Worm (Caenorhabditis elegans) whole organism, L4 larva: ENCODE data around the gene Y46G5A.29.
A peak's percentile ranks its signal among the peaks of the same experiment; 100 is the strongest.

Experiments
- F44E2.7 ChIP-seq: fragments of 200-800 bp; sonication (Bioruptor generic); IDR thresholded peaks from 2 replicates; pipeline ENCODE4 v2.1.2; 2022; ENCODE audit warnings: missing genetic modification characterization, missing compliant biosample characterization
- R02D3.7 ChIP-seq: fragments of 150-350 bp; sonication (generic microtip); optimal IDR thresholded peaks from 3 replicates; lab custom pipeline; 2014; ENCODE audit warnings: missing biosample characterization, missing genetic modification characterization
- T26A8.4 ChIP-seq: fragments of 200-800 bp; sonication (Bioruptor generic); IDR thresholded peaks from 2 replicates; pipeline ENCODE4 v1.3.6; 2022; ENCODE audit warnings: missing genetic modification characterization, missing compliant biosample characterization
- ZK337.2 ChIP-seq: fragments of 200-800 bp; sonication (Bioruptor generic); IDR thresholded peaks from 2 replicates; pipeline ENCODE4 v1.3.6; 2022; ENCODE audit warnings: missing genetic modification reagents, missing genetic modification characterization, missing compliant biosample characterization
- aha-1 ChIP-seq: fragments of 150-350 bp; peaks from one replicate; lab custom pipeline; 2014; ENCODE audit warnings: missing biosample characterization, missing genetic modification characterization
- aly-2 ChIP-seq: sonication (generic microtip); optimal IDR thresholded peaks from 2 replicates; lab custom pipeline; 2018; ENCODE audit warnings: missing biosample characterization, missing genetic modification characterization
- ama-1 ChIP-seq: fragments of 150-350 bp; optimal IDR thresholded peaks from 2 replicates; lab custom pipeline; 2014; ENCODE audit warnings: inconsistent platforms, mixed read lengths
- ceh-32 ChIP-seq: sonication (generic microtip); optimal IDR thresholded peaks from 2 replicates; lab custom pipeline; 2016; ENCODE audit warnings: mild to moderate bottlenecking, missing genetic modification characterization, missing compliant biosample characterization; ENCODE audit not compliant: poor library complexity
- ctbp-1 ChIP-seq: fragments of 200-800 bp; sonication (Bioruptor generic); IDR thresholded peaks from 2 replicates; pipeline ENCODE4 v1.3.6; 2022; ENCODE audit warnings: missing genetic modification reagents, missing genetic modification characterization, missing compliant biosample characterization
- daf-16 ChIP-seq, 3 experiments: sonication (generic microtip); optimal IDR thresholded peaks; 2 replicates each; lab custom pipeline; 2016 to 2017; ENCODE audit warnings: missing genetic modification characterization in 3 of 3, missing genetic modification reagents in 3 of 3, mild to moderate bottlenecking in 2 of 3, missing compliant biosample characterization in 2 of 3, missing biosample characterization in 1 of 3, moderate library complexity in 1 of 3
- daf-8 ChIP-seq: fragments of 200-800 bp; sonication (Bioruptor generic); IDR thresholded peaks from 2 replicates; pipeline ENCODE4 v1.3.6; 2022; ENCODE audit warnings: missing genetic modification characterization, missing compliant biosample characterization
- dmd-6 ChIP-seq: fragments of 200-800 bp; sonication (Bioruptor generic); IDR thresholded peaks from 2 replicates; pipeline ENCODE4 v1.3.6; 2022; ENCODE audit warnings: missing genetic modification reagents, missing genetic modification characterization, missing compliant biosample characterization
- dmd-8 ChIP-seq: fragments of 200-800 bp; sonication (Bioruptor generic); IDR thresholded peaks from 2 replicates; pipeline ENCODE4 v1.3.6; 2022; ENCODE audit warnings: missing genetic modification characterization, missing compliant biosample characterization
- dve-1 ChIP-seq: sonication (generic microtip); optimal IDR thresholded peaks from 2 replicates; lab custom pipeline; 2017; ENCODE audit warnings: antibody characterized with exemption, mild to moderate bottlenecking, missing genetic modification characterization, missing compliant biosample characterization; ENCODE audit not compliant: insufficient read depth
- hif-1 ChIP-seq, 2 experiments: sonication (generic microtip); optimal IDR thresholded peaks; 2 replicates each; lab custom pipeline; 2016 to 2017; ENCODE audit warnings: missing compliant biosample characterization in 2 of 2, missing genetic modification characterization in 2 of 2, missing genetic modification reagents in 2 of 2, missing genotype in 2 of 2, mild to moderate bottlenecking in 1 of 2
- lim-7 ChIP-seq: fragments of 200-800 bp; sonication (Bioruptor generic); IDR thresholded peaks from 2 replicates; pipeline ENCODE4 v1.3.6; 2022; ENCODE audit warnings: missing genetic modification characterization, missing compliant biosample characterization
- lin-29 ChIP-seq: fragments of 200-800 bp; sonication (Bioruptor generic); IDR thresholded peaks from 2 replicates; pipeline ENCODE4 v1.3.6; 2022; ENCODE audit warnings: missing genetic modification reagents, missing genetic modification characterization, missing compliant biosample characterization
- lin-38 ChIP-seq: fragments of 200-800 bp; sonication (Bioruptor generic); IDR thresholded peaks from 2 replicates; pipeline ENCODE4 v1.3.6; 2022; ENCODE audit warnings: missing genetic modification reagents, missing genetic modification characterization, missing compliant biosample characterization
- lir-3 ChIP-seq: sonication (generic microtip); optimal IDR thresholded peaks from 2 replicates; lab custom pipeline; 2016; ENCODE audit warnings: mild to moderate bottlenecking, missing genetic modification characterization, missing compliant biosample characterization
- mdt-29 ChIP-seq: fragments of 200-800 bp; sonication (Bioruptor generic); IDR thresholded peaks from 2 replicates; pipeline ENCODE4 v1.3.6; 2022; ENCODE audit warnings: missing genetic modification reagents, missing genetic modification characterization, missing compliant biosample characterization
- mxl-3 ChIP-seq: fragments of 200-800 bp; sonication (Bioruptor generic); optimal IDR thresholded peaks from 2 replicates; lab custom pipeline; 2018; ENCODE audit warnings: mild to moderate bottlenecking, missing genetic modification characterization, missing compliant biosample characterization
- nhr-11 ChIP-seq: fragments of 150-350 bp; optimal IDR thresholded peaks from 2 replicates; lab custom pipeline; 2014; ENCODE audit warnings: missing biosample characterization, missing genetic modification characterization
- nhr-76 ChIP-seq: fragments of 150-350 bp; optimal IDR thresholded peaks from 2 replicates; lab custom pipeline; 2014; ENCODE audit warnings: missing biosample characterization, missing genetic modification characterization
- nhr-77 ChIP-seq: fragments of 150-350 bp; optimal IDR thresholded peaks from 2 replicates; lab custom pipeline; 2014; ENCODE audit warnings: missing biosample characterization, missing genetic modification characterization
- spr-3 ChIP-seq: fragments of 200-800 bp; sonication (Bioruptor generic); optimal IDR thresholded peaks from 2 replicates; lab custom pipeline; 2018; ENCODE audit warnings: mild to moderate bottlenecking, missing genetic modification characterization, missing compliant biosample characterization
- unc-39 ChIP-seq: sonication (generic microtip); optimal IDR thresholded peaks from 2 replicates; lab custom pipeline; 2017; ENCODE audit warnings: missing biosample characterization, missing genetic modification characterization
- unc-62 ChIP-seq, 3 experiments: fragments of 150-350 bp in 1 of 3; sonication (generic microtip); optimal IDR thresholded peaks in 2 of 3; peaks in 1 of 3; 1 replicate in 1 of 3; 2 replicates in 2 of 3; lab custom pipeline; 2014 to 2017; ENCODE audit warnings: missing biosample characterization in 3 of 3, missing genetic modification characterization in 3 of 3, missing genetic modification reagents in 3 of 3, missing genotype in 1 of 3
- zip-2 ChIP-seq: fragments of 150-350 bp; optimal IDR thresholded peaks from 2 replicates; lab custom pipeline; 2014; ENCODE audit warnings: missing biosample characterization, missing genetic modification characterization

Y46G5A.29 gene

DNA sequence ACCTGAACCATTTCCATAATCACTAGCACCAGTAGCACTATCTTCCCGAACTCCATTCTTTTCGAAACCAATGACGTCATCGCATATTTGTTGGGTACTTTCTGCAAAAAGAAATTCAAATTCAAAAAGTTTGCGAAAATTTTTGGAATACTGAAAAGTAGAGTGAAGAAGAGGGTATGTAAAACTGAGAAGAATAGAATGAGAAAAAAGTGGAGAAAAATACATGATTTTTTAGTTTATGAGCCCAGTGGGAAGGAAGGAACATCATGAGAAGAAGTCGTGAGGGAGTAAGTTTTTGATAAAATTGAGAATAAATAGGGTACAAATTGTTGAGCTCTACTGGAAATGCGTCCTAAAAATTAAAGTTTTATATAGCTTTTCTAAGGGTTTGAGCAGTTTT is 15.9 kb upstream of the Y46G5A.29 start, which contains the start of gene lgc-35:
Gene lgc-35 (minus strand): TSS at position 101 of the 400 bp plus-strand sequence.
- TF ChIP-seq unc-39 (tag; lab: Kevin White, UChicago) (no peak), ctbp-1 (GFP tag; lab: Robert Waterston, UW) (no peak), ceh-32 (tag; lab: Kevin White, UChicago) (no peak)

DNA sequence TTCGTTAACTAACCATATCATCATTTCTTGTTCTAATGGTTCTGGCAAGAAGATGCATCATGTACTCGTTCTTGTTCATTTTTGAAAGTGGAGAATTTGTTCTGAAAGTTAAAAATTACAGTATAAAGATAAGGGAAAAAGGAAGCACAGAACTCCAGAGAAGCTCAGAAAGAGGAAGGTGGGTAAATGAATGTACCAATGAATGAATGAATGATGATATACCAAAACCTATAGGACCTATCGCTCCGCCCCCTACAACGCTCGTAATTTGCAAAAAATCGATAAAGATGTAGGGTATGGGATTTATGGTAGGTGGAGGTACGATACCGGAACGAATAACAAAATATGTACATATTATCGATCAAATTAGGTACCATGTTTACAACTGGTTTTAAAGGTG is 8.3 kb upstream of the Y46G5A.29 start, which contains the start of gene pes-10:
Gene pes-10 (minus strand): TSS at position 101 of the 400 bp plus-strand sequence.
- TF ChIP-seq R02D3.7: no peak
- peak in 1 of 2 experiments; percentile 65 for TF ChIP-seq unc-62 (GFP tag; optimal IDR thresholded peaks at IDR 0.05 in 1 of 2; lab: Kevin White, UChicago)
- no peak for TF ChIP-seq unc-62 (tag; optimal IDR thresholded peaks at IDR 0.05; lab: Kevin White, UChicago)
- no peak for TF ChIP-seq lin-38 (GFP tag; lab: Robert Waterston, UW)

DNA sequence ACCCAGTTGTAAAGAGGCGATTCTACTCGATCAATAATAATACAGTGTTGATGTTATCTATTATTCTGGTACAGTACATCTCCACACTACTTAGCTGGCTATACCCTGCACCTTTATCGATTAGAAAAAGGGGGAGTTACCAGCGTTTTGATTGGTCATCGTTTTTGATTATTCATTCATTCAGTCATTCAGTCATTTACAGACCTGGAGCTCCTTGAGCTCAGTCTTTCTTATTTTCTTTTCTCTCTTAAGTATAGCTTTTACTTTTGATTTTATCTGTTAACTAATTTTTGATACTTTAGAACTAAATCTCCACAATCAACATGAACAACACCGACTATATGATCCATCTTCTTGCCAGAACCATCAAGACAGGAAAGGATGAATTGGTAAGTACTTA is 5.9 kb upstream of the Y46G5A.29 start, which contains the start of gene Y46G5A.28:
Gene Y46G5A.28 (plus strand): TSS at position 301 of the 400 bp plus-strand sequence.
- TF ChIP-seq daf-8 (GFP tag; lab: Robert Waterston, UW) (no peak), ZK337.2 (GFP tag; lab: Robert Waterston, UW) (no peak), lir-3 (no peak), aha-1 (tag; lab: Kevin White, UChicago) (peak; percentile 46)

DNA sequence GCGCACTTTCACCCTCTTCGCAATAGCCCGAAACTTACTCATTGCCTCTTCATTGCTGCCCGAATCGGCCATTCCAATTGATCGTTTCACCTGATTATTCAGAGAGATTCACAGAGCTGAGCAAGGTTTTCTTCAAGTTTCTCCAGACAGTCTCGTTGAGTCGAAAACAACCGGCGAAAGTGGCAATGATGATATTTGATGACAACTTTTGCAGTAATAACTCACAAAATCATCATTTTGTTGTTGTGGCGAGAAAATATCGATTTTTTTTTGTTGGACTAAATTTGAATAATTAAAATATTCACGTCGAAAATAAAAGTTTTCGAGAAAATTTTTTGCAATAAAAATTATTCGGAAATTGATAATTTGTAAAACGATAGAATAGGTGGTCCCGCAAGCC is 9.6 kb downstream of the Y46G5A.29 start, which contains the start of gene snf-5:
Gene snf-5 (minus strand): TSS at position 182 of the 400 bp plus-strand sequence.
- TF ChIP-seq dmd-6 (GFP tag; lab: Robert Waterston, UW): no peak

DNA sequence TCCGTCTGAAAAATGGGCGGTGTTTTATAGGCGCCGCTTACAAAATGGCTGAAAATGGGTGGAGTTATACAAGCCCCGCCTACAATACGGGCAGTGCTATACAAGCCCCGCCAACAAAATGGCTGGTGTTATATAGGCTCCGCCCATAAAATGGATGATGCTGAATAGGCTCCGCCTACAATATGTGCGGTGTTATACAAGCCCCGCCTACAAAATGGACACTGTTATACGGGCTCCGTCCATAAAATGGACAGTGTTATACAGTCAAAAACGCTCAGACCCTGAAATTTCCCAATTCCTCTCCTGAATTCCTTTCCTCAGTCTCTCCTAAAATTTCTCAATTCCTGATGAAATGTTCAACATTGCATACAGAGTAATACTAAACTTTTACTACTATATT is 10.1 kb downstream of the Y46G5A.29 start:
- TF ChIP-seq spr-3 (GFP tag; lab: Kevin White, UChicago) (no peak), dve-1 (tag; lab: Kevin White, UChicago) (no peak), mxl-3 (no peak), mdt-29 (GFP tag; lab: Robert Waterston, UW) (no peak), dmd-8 (0 out of 2 replicates have a peak, but pooled peaks have one; percentile 60), F44E2.7 (GFP tag; lab: Robert Waterston, UW) (0 out of 2 replicates have a peak, but pooled peaks have one; percentile 25), hif-1 (tag; optimal IDR thresholded peaks at IDR 0.05; lab: Kevin White, UChicago) (no peak), zip-2 (tag; lab: Kevin White, UChicago) (no peak), aha-1 (tag; lab: Kevin White, UChicago) (peak; percentile 85), lim-7 (GFP tag; lab: Robert Waterston, UW) (no peak), R02D3.7 (no peak), aly-2 (tag; lab: Kevin White, UChicago) (no peak), T26A8.4 (0 out of 2 replicates have a peak, but pooled peaks have one; percentile 13), nhr-11 (tag; lab: Kevin White, UChicago) (no peak), ama-1 (peak; percentile 56), nhr-76 (tag; lab: Kevin White, UChicago) (no peak), nhr-77 (tag; lab: Kevin White, UChicago) (peak; percentile 1), lin-29 (GFP tag; lab: Robert Waterston, UW) (no peak)
- TF ChIP-seq, all 104 proteins: peak for 6

DNA sequence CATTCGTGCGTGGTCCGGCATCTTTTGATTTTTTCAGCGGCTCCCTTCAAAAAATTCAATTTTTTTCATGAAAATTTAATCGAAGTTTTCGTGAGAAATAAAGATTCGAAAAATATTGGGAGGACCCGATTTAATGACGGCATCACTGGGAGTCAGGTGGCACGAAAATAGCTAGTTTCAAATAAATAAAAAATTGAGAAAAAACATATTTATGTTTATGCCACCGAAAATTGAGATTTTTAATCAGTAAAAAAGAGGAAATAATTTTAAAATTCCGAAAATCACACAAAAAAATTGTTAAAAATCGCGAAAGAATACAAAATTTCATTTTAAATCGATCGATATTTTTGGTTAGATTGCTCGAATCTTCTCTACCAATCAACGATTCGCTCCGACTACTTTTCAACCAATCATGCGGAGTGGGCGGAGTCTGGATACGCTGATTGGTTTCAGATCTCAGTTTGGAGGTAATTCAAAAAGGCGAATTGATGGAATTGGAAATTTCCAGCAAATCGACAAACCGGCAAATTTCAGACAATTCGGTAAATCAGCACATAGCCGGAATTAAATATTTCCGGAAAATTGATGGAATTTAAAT is 22.2 kb downstream of the Y46G5A.29 start, which contains the start of gene gsy-1:
Gene gsy-1 (minus strand): TSS at position 51 of the 598 bp plus-strand sequence.
- TF ChIP-seq aha-1 (tag; lab: Kevin White, UChicago): no peak
- peak in 1 of 2 experiments; percentile 52 for TF ChIP-seq daf-16 (GFP tag; optimal IDR thresholded peaks at IDR 0.05; lab: Kevin White, UChicago)
- no peak for TF ChIP-seq daf-16 (tag; optimal IDR thresholded peaks at IDR 0.05; lab: Kevin White, UChicago)
- TF ChIP-seq, all 104 proteins: peak for 1
